Worm (Caenorhabditis elegans): ENCODE results near the gene F14B8.4.

F14B8.4 gene

DNA sequence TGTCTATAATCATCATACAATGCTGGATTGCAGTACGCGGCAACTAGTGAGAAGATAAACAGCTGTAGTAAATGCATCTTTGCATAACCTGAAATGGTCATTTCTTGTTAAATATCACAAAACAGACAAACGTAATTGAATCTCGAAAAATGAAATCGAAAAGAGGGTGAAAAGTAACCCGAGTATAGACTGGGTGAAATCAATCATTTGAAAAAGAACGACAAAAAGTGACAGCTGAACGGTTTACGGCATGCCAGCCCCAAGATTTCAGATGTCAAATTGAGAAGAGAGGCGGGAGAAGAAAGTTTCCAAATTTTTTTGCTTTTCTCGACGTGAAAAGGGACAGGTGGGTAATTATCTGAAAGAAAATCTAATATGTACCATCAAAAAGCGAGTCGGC is at the start of gene F14B8.4:
TSS of gene F14B8.4 (minus strand) at position 101 of the 400 bp plus-strand sequence.
- TF ChIP-seq madf-3 (GFP tag; IDR thresholded peaks at IDR 0.05) (no peak), B0019.2 (GFP tag; conservative IDR thresholded peaks at IDR 0.05) (no peak), F33H1.4 (GFP tag; IDR thresholded peaks at IDR 0.05) (no peak), repo-1 (tag; optimal IDR thresholded peaks at IDR 0.05) (no peak), bed-1 (GFP tag; IDR thresholded peaks at IDR 0.05) (no peak), aptf-2 (GFP tag; conservative IDR thresholded peaks at IDR 0.05) (no peak), gei-17 (GFP tag; optimal IDR thresholded peaks at IDR 0.05) (no peak), zim-3 (tag; optimal IDR thresholded peaks at IDR 0.05) (no peak), tbp1 (GFP tag; optimal IDR thresholded peaks at IDR 0.05) (no peak), sea-2 (GFP tag; IDR thresholded peaks at IDR 0.05) (no peak), tlf-1 (GFP tag; optimal IDR thresholded peaks at IDR 0.05) (no peak), hlh-12 (tag; optimal IDR thresholded peaks at IDR 0.05) (no peak), ceh-40 (GFP tag; IDR thresholded peaks at IDR 0.05) (no peak), snpc-4 (GFP tag; optimal IDR thresholded peaks at IDR 0.05) (no peak), snpc-4 (tag; optimal IDR thresholded peaks at IDR 0.05) (no peak), mcd-1 (GFP tag; IDR thresholded peaks at IDR 0.05) (no peak), zfh-2 (GFP tag; conservative IDR thresholded peaks at IDR 0.05) (no peak), F37B4.10 (GFP tag; IDR thresholded peaks at IDR 0.05) (no peak), unc-130 (GFP tag; optimal IDR thresholded peaks at IDR 0.05) (no peak), aptf-3 (GFP tag; IDR thresholded peaks at IDR 0.05) (no peak), ztf-26 (tag; optimal IDR thresholded peaks at IDR 0.05) (no peak)

DNA sequence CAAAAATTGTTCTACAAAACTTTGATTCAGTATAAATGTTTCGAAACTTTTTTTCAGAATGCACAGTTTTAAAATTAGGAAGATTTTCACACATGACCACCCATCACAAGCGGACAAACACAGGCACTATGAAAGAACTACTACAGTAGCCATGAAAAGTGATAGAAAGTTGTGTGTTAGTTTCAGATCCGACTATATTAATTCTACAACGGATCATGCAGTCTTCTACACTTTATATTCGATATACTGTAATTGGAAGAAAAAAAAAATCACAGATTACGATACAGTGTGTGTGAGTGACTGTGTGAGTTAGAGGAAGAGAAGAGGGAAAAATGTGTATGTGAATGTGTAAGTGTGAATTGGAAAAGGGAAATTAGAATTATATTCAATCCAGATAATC is 47.0 kb upstream of the F14B8.4 start:
- TF ChIP-seq B0035.1 (tag; optimal IDR thresholded peaks at IDR 0.05), result no peak
- no peak for TF ChIP-seq ceh-91 (GFP tag; IDR thresholded peaks at IDR 0.05)
- no peak for TF ChIP-seq attf-6 (GFP tag; IDR thresholded peaks at IDR 0.05)
- no peak for TF ChIP-seq pha-4 (tag; optimal IDR thresholded peaks at IDR 0.05)
- TF ChIP-seq egl-44 (GFP tag; IDR thresholded peaks at IDR 0.05), result no peak
- no peak for TF ChIP-seq ztf-22 (GFP tag; optimal IDR thresholded peaks at IDR 0.05)
- TF ChIP-seq dpl-1 (GFP tag; optimal IDR thresholded peaks at IDR 0.05), result no peak
- TF ChIP-seq rpc-1 (optimal IDR thresholded peaks at IDR 0.05), result no peak
- no peak for TF ChIP-seq rpc-1 (tag; optimal IDR thresholded peaks at IDR 0.05)
- TF ChIP-seq lsy-27 (tag; optimal IDR thresholded peaks at IDR 0.05; ENCODE audit: borderline replicate concordance, insufficient read depth), result no peak
- TF ChIP-seq madf-6 (GFP tag; IDR thresholded peaks at IDR 0.05), result no peak
- TF ChIP-seq ZK185.1 (tag; optimal IDR thresholded peaks at IDR 0.05; ENCODE audit: poor library complexity, severe bottlenecking), result no peak
- no peak for TF ChIP-seq hmg-20 (GFP tag; IDR thresholded peaks at IDR 0.05)
- TF ChIP-seq nhr-120 (GFP tag; IDR thresholded peaks at IDR 0.05), result no peak
- no peak for TF ChIP-seq K11D2.4 (GFP tag; IDR thresholded peaks at IDR 0.05)

DNA sequence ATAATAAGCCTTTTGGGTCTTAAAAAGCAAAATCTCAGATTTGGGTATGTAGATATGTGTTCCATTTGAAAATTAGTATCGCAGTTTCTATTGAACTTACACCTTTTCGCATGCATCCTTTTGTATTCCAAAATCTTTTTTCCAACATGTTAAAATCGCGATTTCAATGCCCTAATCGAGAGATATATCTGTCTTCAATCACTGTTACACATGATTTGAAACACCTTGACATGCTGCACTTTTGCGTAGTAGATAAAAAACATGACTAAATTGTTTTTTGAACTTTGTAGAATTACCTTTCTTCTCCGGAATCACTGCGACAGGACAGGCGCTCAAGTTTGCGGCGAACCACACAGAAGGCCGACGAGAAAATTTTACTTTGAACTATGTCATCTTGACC is 42.0 kb upstream of the F14B8.4 start:
- no peak for TF ChIP-seq lin-54 (GFP tag; optimal IDR thresholded peaks at IDR 0.05)
- no peak for TF ChIP-seq ceh-27 (GFP tag; optimal IDR thresholded peaks at IDR 0.05)
- no peak for TF ChIP-seq ceh-100 (GFP tag; IDR thresholded peaks at IDR 0.05)
- no peak for TF ChIP-seq aptf-3 (GFP tag; IDR thresholded peaks at IDR 0.05)
- TF ChIP-seq Y67H2A.10 (GFP tag; conservative IDR thresholded peaks at IDR 0.05), result no peak
- no peak for TF ChIP-seq akir-1 (GFP tag; optimal IDR thresholded peaks at IDR 0.05)
- TF ChIP-seq madf-3 (GFP tag; IDR thresholded peaks at IDR 0.05), result no peak
- TF ChIP-seq lin-35 (GFP tag; optimal IDR thresholded peaks at IDR 0.05), result no peak
- TF ChIP-seq Y53G8AR.9 (GFP tag; conservative IDR thresholded peaks at IDR 0.05), result no peak
- no peak for TF ChIP-seq B0336.3 (GFP tag; IDR thresholded peaks at IDR 0.05)

Data from whole organism, young adult.